Fruit fly (Drosophila melanogaster): ENCODE measurements around the gene CG6415.

CG6415 gene

dm6 chr2L:10685666-10686065, 17.8 kb upstream of the CG6415 start:
- no peak for TF ChIP-seq CTCF (optimal IDR thresholded peaks at IDR 0.05)
- no peak for TF ChIP-seq CG8478 (optimal IDR thresholded peaks at IDR 0.05)

- TF ChIP-seq CTCF (optimal IDR thresholded peaks at IDR 0.05): no peak
- no peak for TF ChIP-seq CG8478 (optimal IDR thresholded peaks at IDR 0.05)
These were observed 16.2 kb upstream of the CG6415 start, which contains the start of gene CG7296 for dm6 chr2L:10687009-10687793. Gene CG7296, minus strand, starts transcription at chr2L:10687066.

dm6 chr2L:10687794-10688185, 15.6 kb upstream of the CG6415 start:
- TF ChIP-seq CG8478 (optimal IDR thresholded peaks at IDR 0.05) (no peak), CTCF (optimal IDR thresholded peaks at IDR 0.05) (no peak)

dm6 chr2L:10688764-10689163, 14.7 kb upstream of the CG6415 start:
- no peak for TF ChIP-seq CTCF (optimal IDR thresholded peaks at IDR 0.05)
- no peak for TF ChIP-seq CG8478 (optimal IDR thresholded peaks at IDR 0.05)

dm6 chr2L:10689221-10690034, 14.0 kb upstream of the CG6415 start, which contains the start of gene CG7294:
Gene CG7294, minus strand, starts transcription at chr2L:10689271.
- no peak for TF ChIP-seq CTCF (optimal IDR thresholded peaks at IDR 0.05)
- TF ChIP-seq CG8478 (optimal IDR thresholded peaks at IDR 0.05): no peak

DNA sequence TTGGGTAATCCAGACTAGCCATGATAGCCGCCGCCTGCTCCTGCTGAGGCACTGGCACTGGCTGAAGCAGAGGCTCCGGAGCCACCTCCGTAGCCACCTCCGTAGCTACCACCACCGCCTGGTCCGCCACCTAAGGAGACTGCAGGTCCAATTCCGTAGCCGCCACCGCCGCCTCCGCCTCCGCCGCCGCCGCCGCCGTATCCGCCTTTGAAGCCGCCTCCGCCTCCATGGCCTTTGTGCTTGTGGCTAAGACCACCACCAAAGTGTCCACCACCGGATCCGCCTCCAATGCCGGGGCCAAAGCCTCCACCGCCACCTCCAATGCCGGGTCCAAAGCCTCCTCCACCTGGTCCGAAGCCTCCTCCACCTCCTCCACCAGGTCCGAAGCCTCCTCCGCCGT, 10.4 kb upstream of the CG6415 start:
- TF ChIP-seq CTCF (optimal IDR thresholded peaks at IDR 0.05) (no peak), CG8478 (optimal IDR thresholded peaks at IDR 0.05) (no peak)

DNA sequence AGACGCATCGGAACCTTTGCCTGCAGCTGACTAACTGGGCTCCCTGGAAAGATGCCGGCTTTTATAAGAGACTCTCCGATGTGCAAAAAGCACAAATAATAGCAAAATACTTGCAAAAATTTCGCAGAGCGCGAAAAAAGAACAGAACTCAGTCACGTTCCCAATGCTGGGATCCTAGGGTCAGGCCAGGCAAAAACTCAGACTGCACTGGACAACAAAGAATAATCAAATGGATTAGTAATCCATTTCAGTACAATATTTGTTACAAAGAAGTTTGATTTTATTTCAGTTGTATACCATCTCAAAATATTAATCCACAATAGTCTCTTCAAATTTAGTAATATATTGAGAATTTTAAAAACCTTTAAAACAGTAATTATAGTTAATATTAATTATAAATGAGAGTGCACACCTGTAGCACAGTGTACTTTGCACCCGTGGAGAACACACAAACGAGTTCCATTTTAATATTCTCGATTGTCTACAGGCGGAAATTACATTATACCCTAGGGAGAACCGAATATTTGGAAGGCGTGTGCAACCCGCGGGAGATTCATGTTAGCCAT, 9.3 kb upstream of the CG6415 start, which contains the start of gene CG17108:
TSS of gene CG17108 (minus strand) at position 51 of the 566 bp plus-strand sequence.
- no peak for TF ChIP-seq CG8478 (optimal IDR thresholded peaks at IDR 0.05)
- TF ChIP-seq CTCF (optimal IDR thresholded peaks at IDR 0.05): no peak

DNA sequence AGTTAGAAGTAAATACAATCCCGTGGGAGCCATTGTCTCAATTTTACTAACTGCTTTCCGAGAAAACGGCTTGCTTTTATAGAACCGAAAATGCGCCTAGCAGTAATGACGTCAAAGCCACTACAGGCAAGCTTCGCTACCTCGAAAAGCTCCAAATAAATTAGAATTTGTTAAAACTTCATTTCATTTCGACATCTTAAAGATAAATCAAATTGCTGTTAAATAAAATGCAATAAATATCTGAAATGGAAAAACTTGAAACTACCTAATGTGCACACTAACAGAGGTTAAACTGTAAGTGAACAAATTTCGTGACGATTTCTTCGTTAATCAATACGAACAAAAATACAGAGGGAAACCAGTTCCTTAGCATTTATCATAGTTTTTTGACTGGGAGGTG, 5.4 kb upstream of the CG6415 start, which contains the start of gene CG7300:
TSS of gene CG7300 (minus strand) at position 52 of the 400 bp plus-strand sequence.
- no peak for TF ChIP-seq CG8478 (optimal IDR thresholded peaks at IDR 0.05)
- TF ChIP-seq CTCF (optimal IDR thresholded peaks at IDR 0.05): no peak

- no peak for TF ChIP-seq CTCF (optimal IDR thresholded peaks at IDR 0.05)
- TF ChIP-seq CG8478 (optimal IDR thresholded peaks at IDR 0.05): no peak
These were observed 1.8 kb upstream of the CG6415 start, which contains the start of gene Lip1 for dm6 chr2L:10701499-10702062. Gene Lip1, minus strand, starts transcription at chr2L:10701544.

DNA sequence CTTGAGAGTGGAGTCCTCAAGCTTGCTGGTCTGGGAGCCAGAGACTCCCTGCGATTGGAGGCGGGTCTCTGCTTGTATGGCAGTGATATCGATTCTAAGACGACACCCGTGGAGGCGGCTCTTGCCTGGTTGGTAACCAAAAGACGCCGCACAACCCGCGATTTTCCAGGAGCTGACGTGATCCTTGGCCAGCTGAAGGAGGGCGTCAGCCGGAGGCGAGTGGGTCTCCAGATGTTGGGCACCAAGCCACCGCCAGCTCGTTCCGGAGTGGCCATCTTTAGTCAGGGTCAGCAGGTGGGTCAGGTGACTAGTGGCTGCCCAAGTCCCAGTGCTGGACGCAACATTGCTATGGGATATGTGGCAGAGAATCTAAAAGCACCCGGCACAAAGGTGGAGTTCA, 1.0 kb downstream of the CG6415 start:
- TF ChIP-seq CTCF (optimal IDR thresholded peaks at IDR 0.05): no peak
- no peak for TF ChIP-seq CG8478 (optimal IDR thresholded peaks at IDR 0.05)

DNA sequence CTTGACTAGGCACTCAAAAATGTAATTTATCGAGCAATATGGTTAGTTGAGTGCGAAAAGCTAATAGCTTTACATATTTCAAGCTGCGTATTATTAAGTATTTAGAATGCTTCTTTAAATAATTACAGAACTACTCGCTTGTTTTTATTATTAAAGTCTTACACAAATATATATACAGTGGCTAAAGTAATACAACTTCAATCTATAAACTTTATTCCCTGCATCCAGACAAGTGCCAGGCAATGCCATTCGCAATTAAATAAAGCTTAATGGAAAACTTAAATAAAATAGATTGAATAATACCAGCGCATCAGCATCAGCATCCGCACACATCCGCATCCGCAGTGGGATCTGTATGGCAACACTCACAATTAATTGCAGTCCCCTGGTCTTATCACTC, 2.8 kb downstream of the CG6415 start:
- TF ChIP-seq CG8478 (optimal IDR thresholded peaks at IDR 0.05): no peak
- no peak for TF ChIP-seq CTCF (optimal IDR thresholded peaks at IDR 0.05)

DNA sequence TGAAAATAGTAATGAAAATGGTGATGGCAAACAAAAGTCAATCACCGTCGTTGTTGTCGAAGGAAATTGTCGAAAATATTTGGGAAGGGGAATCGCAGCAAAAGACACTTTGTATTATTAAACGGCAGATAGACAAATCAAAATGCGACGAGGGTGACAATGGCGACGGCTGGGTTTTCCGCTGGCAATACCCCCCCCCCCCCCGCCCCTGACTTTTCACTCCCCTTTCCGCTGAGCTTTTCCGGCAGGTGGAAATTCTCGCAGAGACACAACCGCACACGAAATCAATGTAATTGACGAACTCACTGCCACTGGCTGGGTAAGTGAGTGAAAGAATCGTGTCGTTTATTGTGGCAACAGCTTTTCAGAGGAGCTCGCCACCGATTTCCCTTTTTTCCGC, 4.7 kb downstream of the CG6415 start:
- TF ChIP-seq CG8478 (optimal IDR thresholded peaks at IDR 0.05): no peak
- TF ChIP-seq CTCF (optimal IDR thresholded peaks at IDR 0.05): no peak

DNA sequence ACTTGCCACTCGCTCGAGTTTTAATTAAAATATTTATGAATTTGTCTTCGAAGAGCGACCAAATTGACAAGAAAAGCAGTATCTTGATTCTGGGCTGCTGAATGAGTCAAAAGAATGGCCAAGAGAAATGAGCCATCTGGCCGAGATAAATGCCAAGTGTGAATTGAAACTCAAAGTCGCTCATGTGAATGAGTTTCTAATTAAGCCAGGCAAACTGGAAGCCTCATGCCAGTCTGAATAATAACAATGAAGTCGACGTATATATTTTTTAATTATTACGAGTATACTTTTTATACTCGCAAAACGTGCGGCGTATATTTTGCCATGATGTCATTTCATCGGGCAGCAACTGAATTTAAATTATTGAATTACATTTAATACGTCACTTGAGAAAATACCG, 5.9 kb downstream of the CG6415 start, which contains the start of gene Lip2:
TSS of gene Lip2 (minus strand) at position 101 of the 400 bp plus-strand sequence.
- TF ChIP-seq CTCF (optimal IDR thresholded peaks at IDR 0.05) (no peak), CG8478 (optimal IDR thresholded peaks at IDR 0.05) (no peak)

DNA sequence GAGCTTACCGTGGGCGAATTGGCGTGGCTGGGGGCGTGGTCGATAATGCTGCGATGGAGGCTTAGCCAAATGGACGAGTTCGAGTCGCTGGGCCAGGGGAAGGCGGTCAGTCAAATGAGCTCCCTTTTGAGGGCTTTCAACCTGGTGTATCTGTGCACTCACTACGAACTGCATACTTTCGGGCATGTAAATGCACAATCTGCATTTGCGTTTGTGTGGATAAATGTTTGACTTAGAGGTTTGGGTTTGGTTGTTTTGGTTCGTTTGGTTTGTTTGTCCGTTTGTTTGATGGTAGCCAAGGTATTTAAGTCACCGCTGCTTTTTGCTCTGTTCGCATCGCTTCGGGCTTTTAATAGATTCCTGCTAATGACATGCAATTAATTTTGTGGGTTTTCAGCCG, 7.8 kb downstream of the CG6415 start:
- no peak for TF ChIP-seq CG8478 (optimal IDR thresholded peaks at IDR 0.05)

DNA sequence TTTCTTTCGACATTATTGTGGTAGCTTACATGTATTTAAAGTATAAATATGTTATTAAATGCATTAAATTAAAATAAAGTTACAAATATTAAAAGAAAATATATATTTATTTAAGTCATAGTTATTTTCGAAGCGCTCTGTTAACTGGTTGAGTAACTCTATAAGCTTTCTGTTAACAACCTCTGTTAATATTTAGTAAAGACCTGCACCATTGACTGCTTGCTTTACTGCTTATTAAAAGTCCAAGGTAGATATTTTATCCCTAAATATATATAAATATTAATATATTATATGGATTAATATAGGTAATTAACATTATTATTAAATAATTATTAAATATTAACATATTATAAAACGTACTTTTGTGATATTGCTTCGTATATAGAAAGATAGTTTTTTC, 18.1 kb downstream of the CG6415 start:
- no peak for TF ChIP-seq CTCF (optimal IDR thresholded peaks at IDR 0.05)
- TF ChIP-seq CG8478 (optimal IDR thresholded peaks at IDR 0.05): no peak
